Fruit fly (Drosophila melanogaster): ENCODE measurements around the gene CG43317.

Gene CG43317

DNA sequence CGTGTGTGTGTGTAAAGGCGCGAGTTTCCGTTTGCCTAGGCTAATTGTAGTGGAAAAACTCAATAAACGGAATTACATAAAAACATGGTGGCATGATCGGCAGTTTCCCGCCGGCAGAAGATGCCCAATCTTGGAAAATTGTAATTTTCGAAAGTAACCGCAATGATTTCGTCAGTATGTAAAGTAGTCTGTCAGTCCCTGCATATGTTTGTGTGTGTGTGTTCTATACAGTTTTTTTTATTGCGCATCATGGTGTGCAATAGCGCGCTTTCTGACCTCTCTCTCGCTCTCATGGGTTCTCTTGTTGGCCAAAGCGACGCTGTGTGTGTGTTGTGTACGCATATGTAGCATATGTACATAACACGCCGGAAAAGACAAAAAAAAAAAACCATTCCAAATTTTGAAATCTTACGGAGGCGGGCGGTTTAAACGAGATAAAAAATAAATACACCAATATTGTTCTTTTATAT lies 39.9 kb downstream of the CG43317 start (continued):
- TF ChIP-seq tna (GFP tag; IDR thresholded peaks at IDR 0.05; ENCODE audit: partially characterized antibody) (no peak), CG2712 (tag; optimal IDR thresholded peaks at IDR 0.05) (peak; percentile 9), CG17359 (tag; optimal IDR thresholded peaks at IDR 0.05) (peak; percentile 59), Hr78 (GFP tag; optimal IDR thresholded peaks at IDR 0.05) (no peak), Drgx (GFP tag; IDR thresholded peaks at IDR 0.05) (no peak), Hr39 (optimal IDR thresholded peaks at IDR 0.05) (no peak), sr (GFP tag; IDR thresholded peaks at IDR 0.05) (no peak), stwl (tag; optimal IDR thresholded peaks at IDR 0.05) (no peak), H2.0 (GFP tag; IDR thresholded peaks at IDR 0.05) (0 out of 2 replicates have a peak, but pooled peaks have one; percentile 15), ato (GFP tag; IDR thresholded peaks at IDR 0.05; ENCODE audit: partially characterized antibody) (no peak), CG12299 (tag; optimal IDR thresholded peaks at IDR 0.05) (peak; percentile 20), Antp (GFP tag; optimal IDR thresholded peaks at IDR 0.05) (no peak), h (optimal IDR thresholded peaks at IDR 0.05) (no peak), CG9727 (GFP tag; optimal IDR thresholded peaks at IDR 0.05) (peak; percentile 42), rib (GFP tag; IDR thresholded peaks at IDR 0.05) (0 out of 2 replicates have a peak, but pooled peaks have one; percentile 21), CG11723 (GFP tag; optimal IDR thresholded peaks at IDR 0.05) (no peak), CG7357 (GFP tag; IDR thresholded peaks at IDR 0.05) (no peak), CG14710 (tag; optimal IDR thresholded peaks at IDR 0.05) (no peak), CG14667 (GFP tag; IDR thresholded peaks at IDR 0.05) (no peak), fu2 (GFP tag; optimal IDR thresholded peaks at IDR 0.05) (no peak), prd (optimal IDR thresholded peaks at IDR 0.05) (no peak), prd (GFP tag; IDR thresholded peaks at IDR 0.05) (0 out of 3 replicates have a peak, but pooled peaks have one; percentile 14), Max (GFP tag; optimal IDR thresholded peaks at IDR 0.05) (peak; percentile 50), CG11560 (tag; IDR thresholded peaks at IDR 0.05) (no peak), CG13624 (GFP tag; optimal IDR thresholded peaks at IDR 0.05) (peak; percentile 83), CG1647 (GFP tag; optimal IDR thresholded peaks at IDR 0.05) (peak; percentile 28), psq (GFP tag; optimal IDR thresholded peaks at IDR 0.05) (peak; percentile 8), Gsc (GFP tag; IDR thresholded peaks at IDR 0.05) (no peak), Bgb (GFP tag; IDR thresholded peaks at IDR 0.05; ENCODE audit: partially characterized antibody) (no peak), CG4820 (GFP tag; optimal IDR thresholded peaks at IDR 0.05) (peak; percentile 11), CG11247 (GFP tag; IDR thresholded peaks at IDR 0.05) (peak; percentile 60; the same call in 1 of the 2 replicates), B-H1 (GFP tag; IDR thresholded peaks at IDR 0.05) (peak; percentile 26; the same call in 1 of the 3 replicates), usp (GFP tag; optimal IDR thresholded peaks at IDR 0.05) (no peak), CG8290 (GFP tag; optimal IDR thresholded peaks at IDR 0.05) (no peak), CG8290 (tag; optimal IDR thresholded peaks at IDR 0.05) (no peak), CG2875 (GFP tag; optimal IDR thresholded peaks at IDR 0.05) (no peak), CG12104 (GFP tag; optimal IDR thresholded peaks at IDR 0.05) (peak; percentile 32), E2f2 (GFP tag; IDR thresholded peaks at IDR 0.05) (0 out of 2 replicates have a peak, but pooled peaks have one; percentile 28), Hmr (GFP tag; optimal IDR thresholded peaks at IDR 0.05) (peak; percentile 46), CG4404 (GFP tag; IDR thresholded peaks at IDR 0.05) (no peak), odd (GFP tag; optimal IDR thresholded peaks at IDR 0.05) (no peak), sens (GFP tag) (peak; percentile 85), CG12391 (tag; optimal IDR thresholded peaks at IDR 0.05) (no peak), CG15514 (GFP tag; optimal IDR thresholded peaks at IDR 0.05) (peak; percentile 45), Myb (GFP tag; optimal IDR thresholded peaks at IDR 0.05) (no peak), Sin3A (optimal IDR thresholded peaks at IDR 0.05) (no peak), Hr3 (GFP tag; optimal IDR thresholded peaks at IDR 0.05) (peak; percentile 30), peb (GFP tag; IDR thresholded peaks at IDR 0.05) (no peak), tin (GFP tag; optimal IDR thresholded peaks at IDR 0.05) (no peak), CG34224 (GFP tag; IDR thresholded peaks at IDR 0.05; ENCODE audit: partially characterized antibody) (no peak), slou (GFP tag; optimal IDR thresholded peaks at IDR 0.05) (no peak), CG2202 (tag; optimal IDR thresholded peaks at IDR 0.05) (no peak), nerfin-1 (tag; optimal IDR thresholded peaks at IDR 0.05) (peak; percentile 62)

All from whole organism, embryonic.